Worm (Caenorhabditis elegans) whole organism, L4 larva: Measurements from ENCODE around the gene F36H5.10.

Experiments used
- aly-2 ChIP-seq: sonication (generic microtip); optimal IDR thresholded peaks from 2 replicates; lab custom pipeline; 2018; ENCODE audit warnings: missing biosample characterization, missing genetic modification characterization
- ceh-82 ChIP-seq: sonication (generic microtip); optimal IDR thresholded peaks from 2 replicates; lab custom pipeline; 2017; ENCODE audit warnings: missing biosample characterization, missing genetic modification characterization
- nhr-76 ChIP-seq: fragments of 150-350 bp; optimal IDR thresholded peaks from 2 replicates; lab custom pipeline; 2014; ENCODE audit warnings: missing biosample characterization, missing genetic modification characterization

- no peak for TF ChIP-seq nhr-76 (tag; lab: Kevin White, UChicago)
- TF ChIP-seq aly-2 (tag; lab: Kevin White, UChicago), result no peak
- no peak for TF ChIP-seq ceh-82 (tag; lab: Kevin White, UChicago)
Measured at ce11 chrII:1724314-1724713, 32.8 kb upstream of the F36H5.10 start, which contains the start of gene fbxb-11.
